Worm (Caenorhabditis elegans): ENCODE results near the gene dlst-1.

Gene dlst-1

DNA sequence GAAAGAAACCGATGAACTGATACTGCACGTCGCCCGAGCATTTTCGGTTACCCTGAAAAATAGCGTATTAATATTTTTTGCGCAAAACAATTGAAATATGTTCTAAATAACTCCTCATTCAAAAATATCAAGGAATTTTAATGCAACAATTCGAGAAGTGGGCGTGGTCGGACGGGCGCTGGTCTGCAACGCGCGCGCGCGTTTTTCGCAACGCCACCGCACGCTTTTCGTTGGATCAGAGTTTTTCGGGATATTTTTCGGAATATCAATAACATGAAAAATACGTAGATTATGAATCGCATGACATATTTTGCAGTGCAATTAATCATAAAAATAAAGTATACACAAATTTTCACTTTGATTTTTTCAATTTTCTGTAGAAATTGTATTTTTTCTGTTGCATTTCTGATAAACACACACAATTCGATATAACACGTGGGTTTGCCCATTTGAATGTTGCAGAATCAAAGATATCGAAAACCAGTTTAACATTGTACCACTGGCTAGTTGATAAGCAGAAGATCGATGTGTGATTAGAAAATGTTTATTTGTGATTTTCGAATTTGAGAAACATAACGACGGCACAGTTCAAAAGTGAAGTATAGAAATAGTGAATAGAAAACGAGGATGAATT lies at the start of gene dlst-1:
dlst-1 (minus strand) TSS at position 52 of the 634 bp plus-strand sequence.
- TF ChIP-seq unc-62 (GFP tag; optimal IDR thresholded peaks at IDR 0.05): no peak

DNA sequence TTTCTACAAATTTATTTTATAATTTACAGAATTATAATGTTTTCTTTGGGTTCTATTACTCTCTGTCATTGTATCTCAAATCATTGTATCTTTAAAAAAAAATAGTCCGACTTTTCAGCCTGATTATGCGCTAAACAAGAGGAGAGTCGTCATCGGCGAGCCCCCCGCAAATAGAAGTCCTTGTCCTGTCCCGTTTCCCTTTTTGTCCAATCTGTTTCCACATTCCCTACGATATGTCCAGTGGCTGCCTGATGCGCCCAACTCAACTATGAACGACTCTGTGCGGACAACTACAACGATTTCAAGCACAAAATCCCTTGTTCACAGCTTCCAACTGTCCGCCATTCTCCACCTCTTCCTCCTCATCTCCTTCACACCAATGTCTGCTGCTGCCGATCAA lies 49.1 kb upstream of the dlst-1 start, which contains the start of gene dbl-1:
dbl-1 (plus strand) TSS at position 119 of the 400 bp plus-strand sequence.
- TF ChIP-seq unc-62 (GFP tag; optimal IDR thresholded peaks at IDR 0.05): no peak

DNA sequence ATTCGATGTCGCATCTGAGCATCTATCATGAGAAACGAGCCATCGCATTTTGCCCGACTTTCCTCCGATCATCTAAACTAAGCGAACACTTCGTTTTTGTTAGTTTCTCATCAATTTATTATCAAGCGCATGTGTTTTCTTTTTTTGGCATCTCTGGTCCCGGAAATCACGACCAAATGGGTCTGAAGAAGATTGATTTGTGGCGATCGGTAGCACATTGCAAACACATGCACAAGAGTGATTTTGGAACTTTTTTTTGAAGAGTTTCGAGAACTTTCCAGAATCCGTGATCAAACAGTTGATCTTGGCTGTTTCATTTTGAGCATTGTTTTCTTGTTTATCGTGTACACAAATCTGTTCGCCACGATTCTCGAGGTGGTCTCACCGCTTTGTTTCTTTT lies 44.4 kb upstream of the dlst-1 start:
- TF ChIP-seq unc-62 (GFP tag; optimal IDR thresholded peaks at IDR 0.05): no peak

DNA sequence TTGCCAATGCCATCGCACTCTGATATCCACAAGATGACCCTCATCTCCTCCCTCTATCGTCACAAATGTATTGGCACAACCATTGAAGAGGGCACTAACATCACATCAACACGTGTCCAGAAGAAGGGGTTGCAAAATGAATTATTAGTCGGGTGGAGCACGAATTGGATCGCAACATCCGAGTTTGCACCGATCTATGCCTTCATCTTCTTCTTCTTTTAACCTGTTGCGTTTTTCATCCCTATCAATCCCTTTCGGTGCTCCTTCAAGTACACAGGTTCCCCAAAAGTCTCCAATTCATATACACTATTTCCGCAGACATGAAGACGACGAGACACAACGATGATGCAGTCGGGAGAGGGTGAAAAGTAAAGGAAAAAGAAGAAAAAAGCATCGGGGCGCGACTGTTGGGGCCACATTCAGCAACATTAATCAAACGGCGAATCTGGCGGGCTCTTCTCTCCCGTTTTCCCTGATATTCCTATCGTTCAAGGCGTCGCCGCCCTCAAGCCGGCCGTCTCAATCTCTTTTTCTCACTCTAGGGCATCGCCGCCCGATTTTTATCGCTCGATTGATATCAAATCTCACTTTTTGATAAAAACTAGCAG lies 42.7 kb upstream of the dlst-1 start:
- no peak for TF ChIP-seq unc-62 (GFP tag; optimal IDR thresholded peaks at IDR 0.05)

DNA sequence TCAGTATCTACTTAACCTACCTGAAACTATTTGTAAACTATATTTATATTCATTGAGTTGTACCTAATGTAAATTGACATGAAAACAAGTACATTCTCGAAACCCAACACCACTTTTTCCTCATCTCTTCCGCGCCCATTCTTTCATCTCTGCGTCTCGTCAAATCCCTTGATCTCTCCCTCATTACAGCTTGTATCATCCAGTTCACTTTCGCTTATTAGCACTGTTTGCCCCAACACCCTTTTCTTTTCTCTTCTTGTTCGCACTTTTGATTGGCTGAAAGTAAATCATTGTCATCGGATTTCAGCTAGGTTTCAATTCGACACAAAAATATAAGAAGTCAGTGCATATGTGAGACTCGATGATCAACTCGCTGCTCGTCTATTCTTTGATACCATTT lies 35.9 kb upstream of the dlst-1 start, which contains the start of gene T25F10.3:
T25F10.3 (plus strand) TSS at position 308 of the 400 bp plus-strand sequence.
- TF ChIP-seq unc-62 (GFP tag; optimal IDR thresholded peaks at IDR 0.05): no peak

DNA sequence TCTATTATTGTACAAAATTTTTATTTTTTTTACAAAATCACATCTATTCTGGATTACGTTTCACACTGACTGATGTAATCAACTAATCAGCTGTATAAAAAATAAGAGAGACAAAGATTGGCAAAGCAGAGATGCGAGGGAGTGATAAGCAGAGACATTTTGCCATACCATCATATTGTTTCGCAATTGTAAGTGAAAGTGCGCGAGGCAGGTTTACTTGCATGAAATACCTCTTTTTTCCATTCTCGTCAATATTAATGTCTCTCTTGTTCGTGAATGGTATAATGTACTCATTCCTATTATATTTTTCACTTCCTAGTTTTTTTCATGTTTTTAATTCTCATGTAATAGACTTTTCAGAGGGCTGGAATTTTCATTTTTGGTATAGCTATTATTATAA lies 28.0 kb upstream of the dlst-1 start:
- no peak for TF ChIP-seq unc-62 (GFP tag; optimal IDR thresholded peaks at IDR 0.05)

DNA sequence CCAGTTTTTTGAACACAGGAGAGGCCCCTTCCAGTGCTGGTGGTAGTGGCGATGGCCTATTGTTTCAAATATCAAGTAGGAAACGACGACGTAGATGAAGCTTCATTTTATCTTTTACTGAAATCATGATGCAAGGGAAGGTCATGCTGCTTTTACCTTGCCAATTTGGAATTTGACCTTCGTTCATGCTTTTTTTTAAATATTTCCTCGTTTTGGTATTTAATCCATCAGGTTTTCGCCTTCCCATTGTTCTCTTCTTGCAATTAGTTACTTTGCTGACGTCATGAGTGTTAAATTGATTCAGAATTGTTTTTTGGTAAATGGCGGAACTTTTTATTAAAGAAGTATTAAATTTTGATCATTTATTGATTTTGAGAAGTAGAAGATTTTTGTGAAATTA lies 27.2 kb upstream of the dlst-1 start:
- TF ChIP-seq unc-62 (GFP tag; optimal IDR thresholded peaks at IDR 0.05): no peak

DNA sequence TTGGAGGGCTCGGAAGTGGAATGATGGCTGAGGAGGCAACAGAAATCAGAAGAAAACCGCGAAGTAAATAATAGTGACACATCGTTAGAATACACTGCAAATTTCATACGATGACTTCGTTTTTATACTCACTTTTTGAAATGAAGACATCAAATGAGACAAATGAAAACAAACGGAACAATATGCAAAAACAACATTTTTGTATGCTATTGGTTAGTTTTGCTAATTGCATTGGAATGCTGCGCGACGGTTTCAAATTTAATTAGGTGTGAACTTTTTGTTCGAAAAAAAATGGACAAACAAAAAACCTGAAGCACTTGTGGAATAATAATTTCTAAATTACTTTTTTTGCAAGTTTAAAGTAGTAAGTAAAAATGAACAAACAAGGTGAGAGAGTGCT lies 24.1 kb upstream of the dlst-1 start, which contains the start of gene grl-8:
grl-8 (minus strand) TSS at position 101 of the 400 bp plus-strand sequence.
- TF ChIP-seq unc-62 (GFP tag; optimal IDR thresholded peaks at IDR 0.05): no peak

DNA sequence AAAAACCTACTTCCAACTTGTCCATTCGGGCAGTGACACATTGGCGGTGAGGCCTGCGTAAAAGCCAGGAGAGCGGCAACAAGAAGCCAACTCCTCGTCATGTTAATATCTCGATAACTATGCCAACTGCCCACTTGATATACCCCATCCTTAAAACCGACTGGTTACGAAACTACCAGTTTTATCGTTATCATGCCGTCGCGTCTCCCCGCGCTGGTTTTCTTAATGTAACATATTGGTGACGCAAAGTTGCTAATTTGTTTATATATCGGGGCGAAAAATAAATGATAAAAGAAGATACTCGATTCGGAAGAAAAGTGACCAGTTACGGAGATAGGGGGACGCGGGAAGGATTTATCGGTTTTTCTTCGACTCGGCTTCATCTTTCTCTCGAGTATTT lies 22.7 kb upstream of the dlst-1 start, which contains the start of gene grl-9:
grl-9 (minus strand) TSS at position 101 of the 400 bp plus-strand sequence.
- TF ChIP-seq unc-62 (GFP tag; optimal IDR thresholded peaks at IDR 0.05): no peak

DNA sequence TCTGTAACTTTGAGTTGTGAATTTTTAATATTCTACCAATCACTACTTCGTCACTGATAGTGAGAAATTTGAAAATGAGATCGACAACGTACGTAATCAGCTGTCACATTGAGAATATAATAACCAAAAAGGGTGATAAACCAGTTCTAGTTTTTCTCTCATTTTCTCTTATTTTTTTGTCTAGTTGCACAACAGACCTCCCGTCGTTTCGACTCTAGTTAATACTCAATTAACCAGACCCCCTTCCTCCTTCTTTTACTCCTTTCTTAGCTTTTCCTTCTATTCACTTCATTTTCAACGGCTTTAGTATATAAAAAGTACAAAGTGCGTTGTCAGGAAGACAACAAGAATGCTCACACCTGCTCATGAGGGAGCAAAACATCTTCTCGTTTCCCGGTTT lies 18.3 kb upstream of the dlst-1 start, which contains the start of gene ZC487.1:
ZC487.1 (plus strand) TSS at position 301 of the 400 bp plus-strand sequence.
- TF ChIP-seq unc-62 (GFP tag; optimal IDR thresholded peaks at IDR 0.05): no peak

DNA sequence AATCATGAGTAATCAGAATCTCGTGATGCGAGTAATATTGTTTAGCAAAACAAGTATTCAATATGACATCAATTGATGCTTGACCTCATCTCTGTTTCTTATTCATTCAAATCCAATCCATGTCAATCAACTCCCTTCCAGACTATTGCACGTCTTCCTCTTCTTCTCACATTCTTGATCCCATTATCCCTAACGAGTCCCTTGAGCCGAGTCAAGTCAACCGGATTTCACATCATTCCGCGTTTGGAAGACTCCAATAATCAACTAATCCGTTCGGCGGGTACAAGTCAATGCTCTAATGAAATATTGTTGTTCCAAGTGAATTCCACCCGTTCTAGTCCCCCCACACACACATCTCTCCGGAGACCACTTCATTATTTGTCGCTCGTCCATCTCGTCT lies 17.4 kb upstream of the dlst-1 start:
- TF ChIP-seq unc-62 (GFP tag; optimal IDR thresholded peaks at IDR 0.05): no peak

DNA sequence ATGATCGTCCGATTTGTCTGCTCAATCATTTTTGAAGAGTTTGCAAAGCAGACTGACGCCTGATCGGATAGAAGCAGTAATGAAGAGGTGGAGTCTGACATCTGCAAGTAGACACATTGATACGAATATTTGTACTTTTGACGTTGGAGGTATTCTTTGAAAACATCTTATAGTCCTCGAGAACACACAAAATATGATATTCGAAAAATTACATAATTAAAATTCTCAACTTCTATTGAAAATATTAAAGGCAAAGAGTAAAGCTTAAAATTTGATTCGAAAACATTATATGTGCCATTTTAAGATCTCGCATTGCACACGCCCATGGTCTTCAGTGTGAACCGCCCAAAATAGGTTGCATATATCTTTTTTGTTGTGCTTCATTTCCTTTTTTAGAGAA lies 13.5 kb upstream of the dlst-1 start, which contains the start of gene ZC487.2:
ZC487.2 (minus strand) TSS at position 101 of the 400 bp plus-strand sequence.
- no peak for TF ChIP-seq unc-62 (GFP tag; optimal IDR thresholded peaks at IDR 0.05)

DNA sequence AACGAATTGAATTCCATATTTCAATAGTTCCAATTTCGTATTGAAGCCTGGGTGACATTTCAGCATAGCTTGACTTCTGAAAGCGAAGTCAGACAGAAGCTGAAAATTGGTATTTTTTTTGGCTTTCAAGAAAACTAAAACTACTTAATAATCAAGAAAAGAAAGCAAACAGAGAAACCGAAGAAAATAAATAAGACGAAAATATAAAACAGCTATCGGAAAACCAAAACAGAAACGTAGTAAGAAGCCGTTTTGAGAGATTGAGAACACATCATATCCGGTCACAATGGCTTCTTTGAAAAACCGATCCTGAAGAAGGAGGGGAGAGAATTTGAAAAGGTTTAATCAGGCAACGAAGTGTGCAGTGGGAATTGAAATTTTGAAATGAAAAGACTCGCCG lies 9.3 kb upstream of the dlst-1 start, which contains the start of gene srg-30:
srg-30 (minus strand) TSS at position 101 of the 400 bp plus-strand sequence.
- no peak for TF ChIP-seq unc-62 (GFP tag; optimal IDR thresholded peaks at IDR 0.05)

DNA sequence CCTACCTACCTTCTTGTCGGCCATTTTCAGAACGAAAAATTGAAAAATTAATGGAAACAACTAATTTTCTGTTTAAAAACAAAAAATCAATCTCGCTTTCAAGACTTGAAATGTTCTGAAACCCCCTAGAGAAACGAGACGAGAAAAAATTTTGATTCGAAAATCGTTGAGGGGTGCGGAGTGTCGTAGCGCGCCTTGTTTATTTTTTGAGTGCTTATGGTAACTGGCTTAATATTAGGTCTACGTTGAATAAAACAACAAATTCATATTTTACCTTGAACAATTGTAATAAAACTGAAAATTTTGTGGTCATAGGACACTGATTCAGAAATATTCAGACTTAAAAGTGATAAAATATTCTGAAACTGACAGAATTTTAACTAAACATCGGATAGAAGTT lies 1.6 kb upstream of the dlst-1 start, which contains the start of gene sna-1:
sna-1 (minus strand) TSS at position 218 of the 400 bp plus-strand sequence.
- TF ChIP-seq unc-62 (GFP tag; optimal IDR thresholded peaks at IDR 0.05): no peak

DNA sequence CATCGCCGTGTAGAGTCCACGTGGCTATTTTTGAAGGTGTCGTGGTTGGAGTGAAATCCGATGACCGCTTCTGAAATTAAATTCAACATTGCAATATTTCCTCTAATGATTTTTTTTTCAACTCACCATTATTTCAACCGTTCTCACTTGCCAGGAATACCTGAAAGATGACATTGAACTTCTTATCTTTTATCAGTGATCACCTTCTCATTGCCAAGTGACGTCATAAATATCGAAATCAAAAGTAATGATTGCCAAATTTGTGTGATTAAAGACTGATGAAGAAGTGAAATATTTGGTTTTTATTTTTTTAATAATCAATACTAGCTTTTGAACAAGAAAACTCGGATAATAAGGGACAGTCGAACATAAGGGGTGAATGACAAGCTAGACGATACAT lies 2.1 kb downstream of the dlst-1 start, which contains the start of gene W02F12.4:
W02F12.4 (minus strand) TSS at position 164 of the 400 bp plus-strand sequence.
- no peak for TF ChIP-seq unc-62 (GFP tag; optimal IDR thresholded peaks at IDR 0.05)

DNA sequence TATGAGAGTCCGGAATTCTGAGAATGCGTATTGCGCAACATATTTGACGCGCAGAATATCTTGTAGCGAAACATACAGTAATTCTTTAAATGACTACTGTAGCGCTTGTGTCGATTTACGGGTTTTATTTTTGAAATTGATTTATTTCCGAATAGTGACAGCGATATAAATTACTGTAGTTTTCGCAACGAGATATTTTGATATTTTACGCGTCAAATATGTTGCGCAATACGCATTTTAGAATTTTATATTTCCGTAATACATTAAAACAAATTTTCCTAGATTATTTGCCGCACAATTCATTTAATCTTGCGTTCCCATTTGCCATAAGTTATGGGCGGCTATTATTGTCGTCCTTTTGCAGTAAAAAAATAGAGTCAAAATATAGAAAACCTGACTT lies 3.5 kb downstream of the dlst-1 start:
- TF ChIP-seq unc-62 (GFP tag; optimal IDR thresholded peaks at IDR 0.05): no peak

DNA sequence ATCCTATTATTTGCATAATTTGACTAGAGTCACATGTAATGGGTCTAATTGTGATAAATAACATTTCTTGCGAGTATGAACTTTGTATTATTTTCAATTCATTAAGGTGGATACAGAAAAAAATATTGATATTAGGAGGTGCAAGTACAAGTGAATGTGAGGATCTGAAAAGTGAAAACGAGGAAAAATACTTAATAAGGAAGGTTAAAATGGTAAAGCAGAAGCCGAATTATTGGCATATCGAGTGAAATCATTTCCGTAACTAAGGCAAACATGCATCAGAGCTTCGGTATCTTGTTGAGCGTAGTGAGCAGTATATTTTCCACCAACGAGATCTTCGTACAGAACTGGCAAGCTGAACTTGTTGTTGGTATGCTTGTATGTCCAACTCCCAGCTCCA lies 4.4 kb downstream of the dlst-1 start:
- TF ChIP-seq unc-62 (GFP tag; optimal IDR thresholded peaks at IDR 0.05): no peak

All from whole organism, dauer.